Worm (Caenorhabditis elegans): Measurements from ENCODE around the gene T04F8.7.

ce11 chrX:11665522-11666017 lies 15.2 kb downstream of the T04F8.7 start:
- TF ChIP-seq lin-13 (tag; optimal IDR thresholded peaks at IDR 0.05) (no peak), nhr-12 (tag; optimal IDR thresholded peaks at IDR 0.05) (no peak)
